Fruit fly (Drosophila melanogaster): ENCODE data around the gene Mat89Ba.

Gene Mat89Ba

dm6 chr3R:16236713-16237641, 35.2 kb downstream of the Mat89Ba start (continued):
- no peak for TF ChIP-seq Ptx1 (GFP tag; IDR thresholded peaks at IDR 0.05)
- peak; percentile 96 for TF ChIP-seq B-H2 (GFP tag; optimal IDR thresholded peaks at IDR 0.05)
- TF ChIP-seq jigr1 (GFP tag; IDR thresholded peaks at IDR 0.05): no peak
- TF ChIP-seq zen (tag; optimal IDR thresholded peaks at IDR 0.05): peak; percentile 95
- peak; percentile 96 for TF ChIP-seq CG10654 (GFP tag; optimal IDR thresholded peaks at IDR 0.05)
- TF ChIP-seq mirr (GFP tag; optimal IDR thresholded peaks at IDR 0.05): peak; percentile 76
- peak; percentile 98 for TF ChIP-seq Hr3 (GFP tag; optimal IDR thresholded peaks at IDR 0.05)
- no peak for TF ChIP-seq klu (GFP tag; IDR thresholded peaks at IDR 0.05)
- peak; percentile 67 for TF ChIP-seq CG9609 (GFP tag; optimal IDR thresholded peaks at IDR 0.05)
- peak; percentile 98 for TF ChIP-seq Sox100B (GFP tag; optimal IDR thresholded peaks at IDR 0.05)
- TF ChIP-seq Trl (optimal IDR thresholded peaks at IDR 0.05): peak; percentile 75 to 80
- TF ChIP-seq Trl (GFP tag; optimal IDR thresholded peaks at IDR 0.05): peak; percentile 78
- TF ChIP-seq CG34224 (GFP tag; IDR thresholded peaks at IDR 0.05; ENCODE audit: partially characterized antibody): no peak
- TF ChIP-seq CG18262 (tag; optimal IDR thresholded peaks at IDR 0.05): peak; percentile 99
- TF ChIP-seq ara (GFP tag; IDR thresholded peaks at IDR 0.05): no peak
- peak; percentile 89 for TF ChIP-seq Nf-YB (GFP tag; optimal IDR thresholded peaks at IDR 0.05)
- peak; percentile 47 for TF ChIP-seq Ets97D (GFP tag; optimal IDR thresholded peaks at IDR 0.05)
- no peak for TF ChIP-seq cad (GFP tag; optimal IDR thresholded peaks at IDR 0.05)
- peak; percentile 88 for TF ChIP-seq YL-1 (GFP tag; optimal IDR thresholded peaks at IDR 0.05)
- TF ChIP-seq CG17829 (tag; optimal IDR thresholded peaks at IDR 0.05): peak; percentile 99
- TF ChIP-seq cg (GFP tag; optimal IDR thresholded peaks at IDR 0.05): peak; percentile 41
- no peak for TF ChIP-seq CG31224 (GFP tag; IDR thresholded peaks at IDR 0.05)
- no peak for TF ChIP-seq CG5953 (GFP tag; IDR thresholded peaks at IDR 0.05)
- no peak for TF ChIP-seq ro (GFP tag; IDR thresholded peaks at IDR 0.05)
- TF ChIP-seq Hsf (GFP tag; optimal IDR thresholded peaks at IDR 0.05): peak; percentile 84
- TF ChIP-seq fu2 (GFP tag; optimal IDR thresholded peaks at IDR 0.05): peak; percentile 64
- TF ChIP-seq Dip3 (GFP tag; optimal IDR thresholded peaks at IDR 0.05): peak; percentile 70
- TF ChIP-seq CG2712 (tag; optimal IDR thresholded peaks at IDR 0.05): peak; percentile 99
- no peak for TF ChIP-seq CG11696 (GFP tag; IDR thresholded peaks at IDR 0.05)
- peak; percentile 73 for TF ChIP-seq CG7928 (GFP tag; optimal IDR thresholded peaks at IDR 0.05)
- TF ChIP-seq repo (GFP tag; optimal IDR thresholded peaks at IDR 0.05): peak; percentile 64
- TF ChIP-seq BEAF-32 (GFP tag; optimal IDR thresholded peaks at IDR 0.05): no peak
- no peak for TF ChIP-seq gcm2 (GFP tag; optimal IDR thresholded peaks at IDR 0.05)
- TF ChIP-seq CG8281 (tag; optimal IDR thresholded peaks at IDR 0.05): peak; percentile 92
- peak; percentile 66 for TF ChIP-seq CG17186 (GFP tag; optimal IDR thresholded peaks at IDR 0.05)
- TF ChIP-seq CG6254 (GFP tag; optimal IDR thresholded peaks at IDR 0.05): peak; percentile 93
- no peak for TF ChIP-seq br (optimal IDR thresholded peaks at IDR 0.05)
- TF ChIP-seq CG17359 (tag; optimal IDR thresholded peaks at IDR 0.05): peak; percentile 99
- peak; percentile 59 for TF ChIP-seq pb (GFP tag; optimal IDR thresholded peaks at IDR 0.05)
- peak; percentile 78 for TF ChIP-seq jumu (GFP tag; optimal IDR thresholded peaks at IDR 0.05)
- TF ChIP-seq Antp (GFP tag; optimal IDR thresholded peaks at IDR 0.05): peak; percentile 80
- peak; percentile 92 for TF ChIP-seq CG15514 (GFP tag; optimal IDR thresholded peaks at IDR 0.05)
- no peak for TF ChIP-seq zen2 (GFP tag; IDR thresholded peaks at IDR 0.05; ENCODE audit: partially characterized antibody)
- peak; percentile 98 for TF ChIP-seq Gug (GFP tag; IDR thresholded peaks at IDR 0.05)
- TF ChIP-seq ssp (GFP tag; IDR thresholded peaks at IDR 0.05): no peak
- peak; percentile 98 for TF ChIP-seq CG13296 (GFP tag; optimal IDR thresholded peaks at IDR 0.05)
- TF ChIP-seq CG4404 (GFP tag; IDR thresholded peaks at IDR 0.05): no peak
- no peak for TF ChIP-seq CG2199 (GFP tag; IDR thresholded peaks at IDR 0.05)
- TF ChIP-seq MTF-1 (GFP tag; optimal IDR thresholded peaks at IDR 0.05; ENCODE audit: borderline replicate concordance): peak; percentile 81
- peak; percentile 90 for TF ChIP-seq fd64A (GFP tag; optimal IDR thresholded peaks at IDR 0.05)
